Fruit fly (Drosophila melanogaster) whole organism, prepupa: ENCODE data around the gene Nprl2.

Source experiments
- CG10631 ChIP-seq: fragments of 200-800 bp; sonication (Bioruptor generic); optimal IDR thresholded peaks from 2 replicates; lab custom pipeline; 2016; ENCODE audit warnings: missing biosample characterization, missing genetic modification characterization
- CG10669 ChIP-seq: fragments of 200-800 bp; sonication (Bioruptor generic); optimal IDR thresholded peaks from 3 replicates; lab custom pipeline; 2018; ENCODE audit warnings: missing biosample characterization, mild to moderate bottlenecking, missing genetic modification characterization, moderate library complexity
- CG11294 ChIP-seq: fragments of 200-800 bp; sonication (Bioruptor generic); IDR thresholded peaks from 2 replicates; pipeline ENCODE4 v1.3.6; 2022; ENCODE audit warnings: missing biosample characterization, missing genetic modification characterization
- CG15336 ChIP-seq: fragments of 200-800 bp; sonication (Bioruptor generic); IDR thresholded peaks from 2 replicates; pipeline ENCODE4 v1.3.6; 2022; ENCODE audit warnings: missing biosample characterization, missing genetic modification characterization
- CG1621 ChIP-seq: fragments of 200-800 bp; sonication (Bioruptor generic); optimal IDR thresholded peaks from 3 replicates; lab custom pipeline; 2018; ENCODE audit warnings: missing biosample characterization, mild to moderate bottlenecking, missing genetic modification characterization
- CG16779 ChIP-seq: fragments of 200-800 bp; sonication (Bioruptor generic); optimal IDR thresholded peaks from 3 replicates; lab custom pipeline; 2017; ENCODE audit warnings: missing biosample characterization, mild to moderate bottlenecking, missing genetic modification characterization
- CG3032 ChIP-seq: fragments of 200-800 bp; optimal IDR thresholded peaks from 2 replicates; lab custom pipeline; 2019; ENCODE audit warnings: missing biosample characterization, mild to moderate bottlenecking, missing genetic modification characterization, moderate library complexity
- CG32006 ChIP-seq: fragments of 200-800 bp; sonication (Bioruptor generic); optimal IDR thresholded peaks from 3 replicates; lab custom pipeline; 2017; ENCODE audit warnings: missing biosample characterization, mild to moderate bottlenecking, missing genetic modification characterization
- CG34406 ChIP-seq: fragments of 200-800 bp; sonication (Bioruptor generic); optimal IDR thresholded peaks from 3 replicates; lab custom pipeline; 2016; ENCODE audit warnings: missing biosample characterization, missing genetic modification characterization
- CG3919 ChIP-seq: fragments of 200-800 bp; sonication (Bioruptor generic); optimal IDR thresholded peaks from 3 replicates; lab custom pipeline; 2016; ENCODE audit warnings: missing biosample characterization, missing genetic modification characterization
- CG4318 ChIP-seq: fragments of 200-800 bp; sonication (Bioruptor generic); optimal IDR thresholded peaks from 3 replicates; lab custom pipeline; 2017; ENCODE audit warnings: missing biosample characterization, mild to moderate bottlenecking, missing genetic modification characterization
- CG6163 ChIP-seq: fragments of 200-800 bp; sonication (Bioruptor generic); IDR thresholded peaks from 3 replicates; pipeline ENCODE4 v1.3.6; 2022; ENCODE audit warnings: missing biosample characterization, missing genetic modification characterization
- CG6276 ChIP-seq: fragments of 200-800 bp; sonication (Bioruptor generic); optimal IDR thresholded peaks from 2 replicates; lab custom pipeline; 2017; ENCODE audit warnings: missing biosample characterization, mild to moderate bottlenecking, missing genetic modification characterization
- CG6808 ChIP-seq: fragments of 200-800 bp; sonication (Bioruptor generic); optimal IDR thresholded peaks from 3 replicates; lab custom pipeline; 2017; ENCODE audit warnings: missing biosample characterization, missing genetic modification characterization, mild to moderate bottlenecking, moderate library complexity, missing genetic modification reagents
- CG8119 ChIP-seq: fragments of 200-800 bp; sonication (Bioruptor generic); IDR thresholded peaks from 3 replicates; pipeline ENCODE4 v1.3.6; 2022; ENCODE audit warnings: missing biosample characterization, missing genetic modification characterization
- CG8319 ChIP-seq: fragments of 200-800 bp; sonication (Bioruptor generic); optimal IDR thresholded peaks from 3 replicates; lab custom pipeline; 2016; ENCODE audit warnings: missing biosample characterization, missing genetic modification characterization
- CG8632 ChIP-seq: fragments of 200-800 bp; sonication (Bioruptor generic); optimal IDR thresholded peaks from 3 replicates; lab custom pipeline; 2016; ENCODE audit warnings: missing biosample characterization, missing genetic modification characterization
- CG9139 ChIP-seq: fragments of 200-800 bp; sonication (Bioruptor generic); optimal IDR thresholded peaks from 3 replicates; lab custom pipeline; 2017; ENCODE audit warnings: missing biosample characterization, mild to moderate bottlenecking, missing genetic modification characterization
- Eip75B ChIP-seq: fragments of 200-800 bp; sonication (Bioruptor generic); optimal IDR thresholded peaks from 3 replicates; lab custom pipeline; 2016; ENCODE audit warnings: missing biosample characterization, missing genetic modification characterization
- Eip78C ChIP-seq: fragments of 200-800 bp; sonication (Bioruptor generic); peaks from one replicate; lab custom pipeline; 2016; ENCODE audit warnings: missing biosample characterization, missing genetic modification characterization
- Eip93F ChIP-seq: fragments of 200-800 bp; sonication (Bioruptor generic); optimal IDR thresholded peaks from 2 replicates; lab custom pipeline; 2016; ENCODE audit warnings: missing biosample characterization, mild to moderate bottlenecking, missing genetic modification characterization
- Ets96B ChIP-seq: fragments of 200-800 bp; optimal IDR thresholded peaks from 2 replicates; lab custom pipeline; 2019; ENCODE audit warnings: missing biosample characterization, mild to moderate bottlenecking, missing genetic modification characterization, moderate library complexity
- Hr38 ChIP-seq: sonication (Bioruptor generic); optimal IDR thresholded peaks from 2 replicates; lab custom pipeline; 2016; ENCODE audit warnings: missing biosample characterization, missing genetic modification characterization
- Hr39 ChIP-seq: fragments of 200-800 bp; sonication (Bioruptor generic); optimal IDR thresholded peaks from 2 replicates; lab custom pipeline; 2016; ENCODE audit warnings: missing biosample characterization, missing genetic modification characterization
- Hr4 ChIP-seq: fragments of 200-800 bp; sonication (Bioruptor generic); optimal IDR thresholded peaks from 3 replicates; lab custom pipeline; 2016; ENCODE audit warnings: missing biosample characterization, missing genetic modification characterization
- Lpt ChIP-seq: fragments of 200-800 bp; sonication (Bioruptor generic); optimal IDR thresholded peaks from 3 replicates; lab custom pipeline; 2016; ENCODE audit warnings: missing biosample characterization, missing genetic modification characterization
- Met ChIP-seq: fragments of 200-800 bp; sonication (Bioruptor generic); optimal IDR thresholded peaks from 3 replicates; lab custom pipeline; 2016; ENCODE audit warnings: missing biosample characterization, missing genetic modification characterization
- Sox102F ChIP-seq: fragments of 200-800 bp; sonication (Bioruptor generic); optimal IDR thresholded peaks from 2 replicates; lab custom pipeline; 2016; ENCODE audit warnings: missing biosample characterization, mild to moderate bottlenecking, missing genetic modification characterization
- Sox14 ChIP-seq: fragments of 200-800 bp; sonication (Bioruptor generic); optimal IDR thresholded peaks from 3 replicates; lab custom pipeline; 2016; ENCODE audit warnings: missing biosample characterization, missing genetic modification characterization
- dac ChIP-seq: fragments of 200-800 bp; sonication (Bioruptor generic); optimal IDR thresholded peaks from 2 replicates; lab custom pipeline; 2017; ENCODE audit warnings: missing biosample characterization, mild to moderate bottlenecking, missing genetic modification characterization
- dsx ChIP-seq: fragments of 200-800 bp; optimal IDR thresholded peaks from 3 replicates; lab custom pipeline; 2019; ENCODE audit warnings: missing biosample characterization, mild to moderate bottlenecking, missing genetic modification characterization, moderate library complexity; ENCODE audit not compliant: poor library complexity, severe bottlenecking
- eg ChIP-seq: fragments of 200-800 bp; sonication (Bioruptor generic); IDR thresholded peaks from 3 replicates; pipeline ENCODE4 v1.3.6; 2022; ENCODE audit warnings: missing biosample characterization, missing genetic modification characterization
- esn ChIP-seq: fragments of 200-800 bp; sonication (Bioruptor generic); optimal IDR thresholded peaks from 2 replicates; lab custom pipeline; 2016; ENCODE audit warnings: missing biosample characterization, mild to moderate bottlenecking, missing genetic modification characterization, moderate library complexity
- fd85E ChIP-seq: fragments of 200-800 bp; sonication (Bioruptor generic); optimal IDR thresholded peaks from 3 replicates; lab custom pipeline; 2016; ENCODE audit warnings: missing biosample characterization, missing genetic modification characterization
- fkh ChIP-seq: fragments of 200-800 bp; sonication (Bioruptor generic); optimal IDR thresholded peaks from 3 replicates; lab custom pipeline; 2017; ENCODE audit warnings: missing biosample characterization, mild to moderate bottlenecking, missing genetic modification characterization, moderate library complexity
- pdm3 ChIP-seq: fragments of 200-800 bp; sonication (Bioruptor generic); optimal IDR thresholded peaks from 3 replicates; lab custom pipeline; 2016; ENCODE audit warnings: missing biosample characterization, missing genetic modification characterization
- spab ChIP-seq: fragments of 200-800 bp; sonication (Bioruptor generic); optimal IDR thresholded peaks from 2 replicates; lab custom pipeline; 2017; ENCODE audit warnings: missing biosample characterization, mild to moderate bottlenecking, missing genetic modification characterization, missing genetic modification reagents
- ss ChIP-seq, 2 experiments: fragments of 200-800 bp; sonication (Bioruptor generic); optimal IDR thresholded peaks; 2 replicates in 1 of 2; 3 replicates in 1 of 2; lab custom pipeline; 2017 to 2018; ENCODE audit warnings: mild to moderate bottlenecking in 2 of 2, missing biosample characterization in 2 of 2, missing genetic modification characterization in 2 of 2, moderate library complexity in 1 of 2
- svp ChIP-seq: fragments of 200-800 bp; sonication (Bioruptor generic); peaks from one replicate; lab custom pipeline; 2016; ENCODE audit warnings: missing biosample characterization, missing genetic modification characterization
- topi ChIP-seq: fragments of 200-800 bp; sonication (Bioruptor generic); optimal IDR thresholded peaks from 3 replicates; lab custom pipeline; 2016; ENCODE audit warnings: missing biosample characterization, missing genetic modification characterization

Gene Nprl2

dm6 chrX:16911962-16912361 is 27.8 kb upstream of the Nprl2 start:
- TF ChIP-seq CG34406 (GFP tag; lab: Kevin White, UChicago) (no peak), CG10631 (GFP tag; lab: Kevin White, UChicago) (no peak), CG11294 (GFP tag; lab: Robert Waterston, UW) (no peak), CG8319 (GFP tag; lab: Kevin White, UChicago) (no peak), dac (GFP tag; lab: Kevin White, UChicago) (no peak), Hr39 (GFP tag; lab: Kevin White, UChicago) (no peak), eg (GFP tag; lab: Robert Waterston, UW) (no peak), CG15336 (no peak), CG3919 (no peak), CG32006 (GFP tag; lab: Kevin White, UChicago) (no peak), pdm3 (GFP tag; lab: Kevin White, UChicago) (no peak), fd85E (no peak), CG3032 (tag; lab: Kevin White, UChicago) (no peak), CG16779 (no peak), Lpt (GFP tag; lab: Kevin White, UChicago) (no peak), CG4318 (GFP tag; lab: Kevin White, UChicago) (no peak)

dm6 chrX:16909886-16910285 is 25.7 kb upstream of the Nprl2 start:
- TF ChIP-seq CG8119 (GFP tag; lab: Robert Waterston, UW) (no peak), CG3032 (tag; lab: Kevin White, UChicago) (no peak), CG15336 (no peak)

dm6 chrX:16909297-16909696 is 25.1 kb upstream of the Nprl2 start:
- TF ChIP-seq fkh (GFP tag; lab: Kevin White, UChicago) (peak; percentile 54), CG10631 (GFP tag; lab: Kevin White, UChicago) (no peak), svp (GFP tag; lab: Kevin White, UChicago) (peak; percentile 41), Eip75B (GFP tag; lab: Kevin White, UChicago) (no peak), spab (GFP tag; lab: Kevin White, UChicago) (no peak), esn (no peak)
- TF ChIP-seq, all 60 proteins: peak for 2

- no peak for TF ChIP-seq Lpt (GFP tag; lab: Kevin White, UChicago)
- TF ChIP-seq, all 60 proteins: peak for 0
These were observed 23.5 kb upstream of the Nprl2 start for dm6 chrX:16907675-16908074.

- TF ChIP-seq CG6808 (GFP tag; lab: Kevin White, UChicago) (no peak), Met (no peak), CG10631 (GFP tag; lab: Kevin White, UChicago) (no peak), Eip78C (GFP tag; lab: Kevin White, UChicago) (peak; percentile 55), CG3032 (tag; lab: Kevin White, UChicago) (no peak), CG6276 (GFP tag; lab: Kevin White, UChicago) (no peak), Sox102F (GFP tag; lab: Kevin White, UChicago) (no peak), fkh (GFP tag; lab: Kevin White, UChicago) (peak; percentile 9)
These were observed 22.8 kb upstream of the Nprl2 start for dm6 chrX:16907009-16907408.

dm6 chrX:16906065-16906464 is 21.9 kb upstream of the Nprl2 start:
- TF ChIP-seq CG6276 (GFP tag; lab: Kevin White, UChicago) = peak; percentile 35
- peak; percentile 46; the same call in 1 of the 3 replicates for TF ChIP-seq eg (GFP tag; lab: Robert Waterston, UW)
- no peak for TF ChIP-seq CG8632 (GFP tag; lab: Kevin White, UChicago)
- TF ChIP-seq CG15336 = peak; percentile 50; the same call in 1 of the 2 replicates
- peak; percentile 49 for TF ChIP-seq CG9139 (GFP tag; lab: Kevin White, UChicago)
- TF ChIP-seq CG8119 (GFP tag; lab: Robert Waterston, UW) = peak; percentile 48; the same call in 1 of the 3 replicates
- no peak for TF ChIP-seq Hr38
- peak; percentile 3 for TF ChIP-seq spab (GFP tag; lab: Kevin White, UChicago)
- TF ChIP-seq Hr4 (GFP tag; lab: Kevin White, UChicago) = no peak
- TF ChIP-seq Eip93F (GFP tag; lab: Kevin White, UChicago) = no peak
- no peak for TF ChIP-seq Eip75B (GFP tag; lab: Kevin White, UChicago)
- peak; percentile 85 for TF ChIP-seq svp (GFP tag; lab: Kevin White, UChicago)
- peak; percentile 14 for TF ChIP-seq dsx (GFP tag; lab: Kevin White, UChicago)
- no peak for TF ChIP-seq CG1621
- peak; percentile 21 for TF ChIP-seq CG10669 (GFP tag; lab: Kevin White, UChicago)
- no peak for TF ChIP-seq Sox14 (GFP tag; lab: Kevin White, UChicago)
- TF ChIP-seq Ets96B (tag; lab: Kevin White, UChicago) = peak; percentile 17
- peak; percentile 2 for TF ChIP-seq Lpt (GFP tag; lab: Kevin White, UChicago)
- TF ChIP-seq Eip78C (GFP tag; lab: Kevin White, UChicago) = peak; percentile 57
- peak; percentile 51 for TF ChIP-seq CG6808 (GFP tag; lab: Kevin White, UChicago)
- peak; percentile 64 to 71 for TF ChIP-seq ss (GFP tag; optimal IDR thresholded peaks at IDR 0.05; lab: Kevin White, UChicago)
- no peak for TF ChIP-seq topi (GFP tag; lab: Kevin White, UChicago)
- peak; percentile 61; the same call in 2 of the 3 replicates for TF ChIP-seq CG6163 (GFP tag; lab: Robert Waterston, UW)
